Worm (Caenorhabditis elegans) whole organism, late embryonic: ENCODE results near the gene chpf-1.

Experiments used
- C38D4.7 ChIP-seq: fragments of 200-800 bp; sonication (Bioruptor generic); optimal IDR thresholded peaks from 2 replicates; lab custom pipeline; 2018; ENCODE audit warnings: mild to moderate bottlenecking, missing genetic modification characterization, moderate library complexity, missing compliant biosample characterization
- F13H6.1 ChIP-seq: sonication (generic microtip); optimal IDR thresholded peaks from 2 replicates; lab custom pipeline; 2016; ENCODE audit warnings: missing genetic modification characterization, missing compliant biosample characterization
- K02D7.2 ChIP-seq: sonication (generic microtip); optimal IDR thresholded peaks from 2 replicates; lab custom pipeline; 2017; ENCODE audit warnings: mild to moderate bottlenecking, missing genetic modification characterization, missing compliant biosample characterization
- T23F11.4 ChIP-seq: fragments of 200-800 bp; sonication (Bioruptor generic); optimal IDR thresholded peaks from 2 replicates; lab custom pipeline; 2018; ENCODE audit warnings: mild to moderate bottlenecking, missing genetic modification characterization, missing compliant biosample characterization
- Y22D7AL.16 ChIP-seq: sonication (generic microtip); optimal IDR thresholded peaks from 2 replicates; lab custom pipeline; 2016; ENCODE audit warnings: missing genetic modification characterization, missing compliant biosample characterization
- ceh-14 ChIP-seq: sonication (generic microtip); optimal IDR thresholded peaks from 2 replicates; lab custom pipeline; 2016; ENCODE audit warnings: missing genotype, missing genetic modification characterization, missing compliant biosample characterization
- ceh-24 ChIP-seq: sonication (generic microtip); optimal IDR thresholded peaks from 2 replicates; lab custom pipeline; 2016; ENCODE audit warnings: mild to moderate bottlenecking, missing genetic modification characterization, missing compliant biosample characterization
- ceh-30 ChIP-seq: fragments of 150-350 bp; optimal IDR thresholded peaks from 2 replicates; lab custom pipeline; 2014; ENCODE audit warnings: missing biosample characterization, missing genetic modification characterization
- ceh-34 ChIP-seq: sonication (generic microtip); optimal IDR thresholded peaks from 2 replicates; lab custom pipeline; 2016; ENCODE audit warnings: mild to moderate bottlenecking, missing genetic modification characterization, missing compliant biosample characterization
- ceh-45 ChIP-seq: fragments of 200-800 bp; sonication (Bioruptor generic); IDR thresholded peaks from 2 replicates; pipeline ENCODE4 v1.3.6; 2022; ENCODE audit warnings: missing genetic modification reagents, missing genetic modification characterization, missing compliant biosample characterization
- ceh-6 ChIP-seq: fragments of 200-800 bp; sonication (Bioruptor generic); optimal IDR thresholded peaks from 2 replicates; lab custom pipeline; 2018; ENCODE audit warnings: mild to moderate bottlenecking, missing genetic modification characterization, missing compliant biosample characterization
- ceh-9 ChIP-seq: sonication (generic microtip); optimal IDR thresholded peaks from 2 replicates; lab custom pipeline; 2016; ENCODE audit warnings: mild to moderate bottlenecking, missing genetic modification characterization, inconsistent platforms, missing compliant biosample characterization
- dmd-4 ChIP-seq: sonication (generic microtip); optimal IDR thresholded peaks from 2 replicates; lab custom pipeline; 2016; ENCODE audit warnings: borderline replicate concordance, missing genetic modification characterization, missing compliant biosample characterization
- elt-2 ChIP-seq: sonication (generic microtip); optimal IDR thresholded peaks from 2 replicates; lab custom pipeline; 2016; ENCODE audit warnings: missing genetic modification reagents, missing genetic modification characterization, missing compliant biosample characterization
- ets-4 ChIP-seq: sonication (generic microtip); optimal IDR thresholded peaks from 2 replicates; lab custom pipeline; 2016; ENCODE audit warnings: missing genetic modification characterization, missing compliant biosample characterization
- eyg-1 ChIP-seq: sonication (generic microtip); optimal IDR thresholded peaks from 2 replicates; lab custom pipeline; 2016; ENCODE audit warnings: missing genotype, missing genetic modification characterization, missing compliant biosample characterization
- fkh-10 ChIP-seq: fragments of 150-350 bp; optimal IDR thresholded peaks from 2 replicates; lab custom pipeline; 2014; ENCODE audit warnings: missing biosample characterization, missing genetic modification reagents, missing genetic modification characterization
- fkh-6 ChIP-seq: sonication (generic microtip); optimal IDR thresholded peaks from 2 replicates; lab custom pipeline; 2016; ENCODE audit warnings: missing genetic modification characterization, missing compliant biosample characterization
- hlh-15 ChIP-seq: sonication (generic microtip); optimal IDR thresholded peaks from 2 replicates; lab custom pipeline; 2016; ENCODE audit warnings: missing genetic modification characterization, missing compliant biosample characterization
- madf-2 ChIP-seq: sonication (generic microtip); optimal IDR thresholded peaks from 2 replicates; lab custom pipeline; 2017; ENCODE audit warnings: missing genetic modification characterization, missing compliant biosample characterization
- nfya-1 ChIP-seq: sonication (generic microtip); optimal IDR thresholded peaks from 2 replicates; lab custom pipeline; 2017; ENCODE audit warnings: missing genetic modification characterization, mild to moderate bottlenecking, missing compliant biosample characterization, antibody characterized with exemption, moderate library complexity
- odd-2 ChIP-seq: sonication (generic microtip); optimal IDR thresholded peaks from 2 replicates; lab custom pipeline; 2017; ENCODE audit warnings: antibody characterized with exemption, mild to moderate bottlenecking, missing genetic modification characterization, missing compliant biosample characterization
- pha-2 ChIP-seq: sonication (generic microtip); optimal IDR thresholded peaks from 2 replicates; lab custom pipeline; 2017; ENCODE audit warnings: mild to moderate bottlenecking, missing genetic modification characterization, missing compliant biosample characterization
- pros-1 ChIP-seq: fragments of 150-350 bp; optimal IDR thresholded peaks from 2 replicates; lab custom pipeline; 2014; ENCODE audit warnings: missing biosample characterization, missing genetic modification reagents, missing genetic modification characterization
- ref-2 ChIP-seq: sonication (generic microtip); optimal IDR thresholded peaks from 2 replicates; lab custom pipeline; 2016; ENCODE audit warnings: missing genetic modification characterization, missing compliant biosample characterization
- rnt-1 ChIP-seq: sonication (generic microtip); optimal IDR thresholded peaks from 2 replicates; lab custom pipeline; 2016; ENCODE audit warnings: missing genetic modification characterization, missing compliant biosample characterization
- syd-9 ChIP-seq: sonication (generic microtip); optimal IDR thresholded peaks from 2 replicates; lab custom pipeline; 2016; ENCODE audit warnings: mild to moderate bottlenecking, missing genetic modification characterization, moderate library complexity, missing compliant biosample characterization
- tbx-2 ChIP-seq: sonication (generic microtip); optimal IDR thresholded peaks from 2 replicates; lab custom pipeline; 2016; ENCODE audit warnings: missing genetic modification characterization, missing compliant biosample characterization
- tbx-7 ChIP-seq: sonication (generic microtip); optimal IDR thresholded peaks from 2 replicates; lab custom pipeline; 2016; ENCODE audit warnings: missing genotype, missing genetic modification characterization, missing compliant biosample characterization
- ttx-3 ChIP-seq: sonication (generic microtip); optimal IDR thresholded peaks from 2 replicates; lab custom pipeline; 2016; ENCODE audit warnings: missing genetic modification reagents, missing genetic modification characterization, missing compliant biosample characterization
- unc-3 ChIP-seq, 2 experiments: fragments of 200-800 bp in 1 of 2; sonication (Bioruptor generic) in 1 of 2; sonication (generic microtip) in 1 of 2; conservative IDR thresholded peaks in 1 of 2; optimal IDR thresholded peaks in 1 of 2; 2 replicates each; pipeline versions ENCODE4 v1.3.6 to Lab custom; 2016 to 2022; ENCODE audit warnings: missing compliant biosample characterization in 2 of 2, missing genetic modification characterization in 2 of 2, missing genetic modification reagents in 1 of 2
- unc-55 ChIP-seq: sonication (generic microtip); optimal IDR thresholded peaks from 2 replicates; lab custom pipeline; 2017; ENCODE audit warnings: missing biosample characterization, missing genetic modification reagents, missing genetic modification characterization
- unc-86 ChIP-seq: sonication (generic microtip); optimal IDR thresholded peaks from 2 replicates; lab custom pipeline; 2016; ENCODE audit warnings: missing genetic modification characterization, missing compliant biosample characterization
- ztf-16 ChIP-seq: sonication (generic microtip); optimal IDR thresholded peaks from 2 replicates; lab custom pipeline; 2017; ENCODE audit warnings: missing genetic modification characterization, missing compliant biosample characterization

chpf-1 gene

DNA sequence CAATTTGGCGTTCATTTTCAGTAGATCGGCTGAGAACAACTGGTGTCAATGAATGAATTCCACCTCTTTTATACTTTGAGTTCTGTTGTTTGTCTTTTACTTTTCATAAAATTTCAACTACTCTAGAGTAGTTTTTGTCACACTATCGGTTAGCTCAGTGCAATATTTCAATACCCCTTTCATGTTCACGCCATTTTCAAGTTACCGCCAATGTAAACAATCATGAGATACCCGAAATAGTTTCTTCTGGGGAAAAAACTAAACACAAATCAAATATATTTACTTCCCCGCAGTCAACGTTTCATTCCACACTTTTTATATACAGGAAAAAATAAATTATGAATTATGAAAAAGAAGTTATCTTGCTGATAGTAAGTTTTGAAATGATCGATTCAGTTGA is 25.1 kb upstream of the chpf-1 start, which contains the start of gene fipr-4:
fipr-4 (minus strand) TSS at position 101 of the 400 bp plus-strand sequence.
- no peak for TF ChIP-seq unc-55 (GFP tag; lab: Kevin White, UChicago)
- TF ChIP-seq, all 69 proteins: peak for 0

DNA sequence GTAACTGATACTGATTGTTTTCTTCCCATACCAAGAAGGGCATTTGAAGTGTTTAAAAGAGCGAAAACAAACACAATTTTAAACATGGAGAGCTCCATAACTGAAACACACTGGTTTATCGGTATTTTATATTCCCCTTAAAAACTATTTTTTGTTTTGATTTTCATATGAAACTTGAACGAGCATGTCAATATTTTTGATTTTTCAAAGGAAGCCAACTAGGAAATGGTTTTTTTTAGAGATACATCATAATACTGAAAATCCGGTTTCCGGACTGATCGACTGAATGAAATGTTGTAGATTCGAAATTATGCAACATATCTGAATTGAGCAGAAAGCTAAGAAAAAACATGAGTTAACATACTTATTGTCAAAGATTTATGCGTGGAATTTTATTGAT is 24.0 kb upstream of the chpf-1 start, which contains the start of gene ttr-19:
ttr-19 (minus strand) TSS at position 101 of the 400 bp plus-strand sequence.
- TF ChIP-seq dmd-4 (tag; lab: Kevin White, UChicago) = no peak

DNA sequence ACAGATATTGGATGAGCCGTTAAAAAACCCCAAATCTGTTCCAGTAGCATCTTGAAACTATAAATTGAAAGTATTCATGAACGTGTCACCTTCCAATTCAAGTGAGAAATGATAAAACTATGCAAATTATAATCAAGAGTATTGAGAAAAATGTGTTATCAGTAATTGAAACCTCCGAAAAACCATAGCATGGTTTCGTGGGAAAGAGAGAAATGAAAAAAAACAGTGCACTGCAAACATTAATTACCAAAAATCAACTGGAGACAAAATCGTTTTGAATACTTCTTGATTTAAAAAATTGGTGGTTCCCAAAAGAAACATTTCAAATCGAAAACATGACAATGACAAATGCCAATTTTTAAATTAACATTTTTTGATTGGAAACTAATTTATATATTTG is 22.3 kb upstream of the chpf-1 start, which contains the start of gene daf-36:
daf-36 (minus strand) TSS at position 101 of the 400 bp plus-strand sequence.
- TF ChIP-seq rnt-1 (tag; lab: Kevin White, UChicago) (no peak), dmd-4 (tag; lab: Kevin White, UChicago) (no peak), Y22D7AL.16 (tag; lab: Kevin White, UChicago) (no peak), pros-1 (tag; lab: Kevin White, UChicago) (no peak), ceh-9 (tag; lab: Kevin White, UChicago) (no peak), eyg-1 (tag; lab: Kevin White, UChicago) (no peak), C38D4.7 (no peak), ztf-16 (tag; lab: Kevin White, UChicago) (no peak), ceh-6 (GFP tag; lab: Kevin White, UChicago) (no peak), ceh-30 (tag; lab: Kevin White, UChicago) (no peak), syd-9 (tag; lab: Kevin White, UChicago) (no peak), odd-2 (no peak), pha-2 (tag; lab: Kevin White, UChicago) (no peak), unc-55 (GFP tag; lab: Kevin White, UChicago) (no peak), F13H6.1 (tag; lab: Kevin White, UChicago) (no peak), ets-4 (tag; lab: Kevin White, UChicago) (no peak), ttx-3 (no peak), fkh-6 (tag; lab: Kevin White, UChicago) (no peak), ceh-45 (GFP tag; lab: Robert Waterston, UW) (no peak)

DNA sequence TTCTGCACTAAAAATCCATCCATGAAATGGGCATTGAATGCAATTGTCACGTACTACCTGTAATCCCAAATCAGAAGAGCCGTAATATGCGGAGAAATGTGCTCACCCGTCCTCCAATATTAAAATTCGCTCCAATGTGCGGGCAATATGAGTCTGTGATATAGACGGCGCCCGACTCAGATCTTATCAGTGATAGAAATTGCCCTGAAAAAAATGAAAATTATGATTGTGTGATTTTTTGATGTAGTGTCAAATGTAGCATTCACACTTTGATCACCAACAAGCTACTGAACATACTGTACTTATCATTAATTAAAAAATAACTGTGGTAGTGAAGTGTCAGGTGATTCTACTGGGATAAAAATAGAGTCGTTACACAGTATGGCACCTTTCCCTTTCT is 21.3 kb upstream of the chpf-1 start:
- TF ChIP-seq ref-2 (tag; lab: Kevin White, UChicago) = no peak
- no peak for TF ChIP-seq fkh-6 (tag; lab: Kevin White, UChicago)
- TF ChIP-seq ceh-24 (tag; lab: Kevin White, UChicago) = no peak
- TF ChIP-seq dmd-4 (tag; lab: Kevin White, UChicago) = no peak
- no peak for TF ChIP-seq T23F11.4 (GFP tag; lab: Kevin White, UChicago)
- TF ChIP-seq ceh-34 (tag; lab: Kevin White, UChicago) = no peak
- no peak for TF ChIP-seq ceh-45 (GFP tag; lab: Robert Waterston, UW)
- TF ChIP-seq unc-86 = no peak
- no peak for TF ChIP-seq hlh-15 (tag; lab: Kevin White, UChicago)
- no peak for TF ChIP-seq unc-3 (GFP tag; conservative IDR thresholded peaks at IDR 0.05; lab: Robert Waterston, UW)
- TF ChIP-seq unc-3 (tag; optimal IDR thresholded peaks at IDR 0.05; lab: Kevin White, UChicago) = no peak
- TF ChIP-seq ceh-14 (tag; lab: Kevin White, UChicago) = no peak
- TF ChIP-seq tbx-7 (tag; lab: Kevin White, UChicago) = no peak
- TF ChIP-seq madf-2 (tag; lab: Kevin White, UChicago) = no peak
- TF ChIP-seq fkh-10 (GFP tag; lab: Kevin White, UChicago) = no peak
- no peak for TF ChIP-seq nfya-1
- TF ChIP-seq K02D7.2 = no peak
- no peak for TF ChIP-seq ceh-6 (GFP tag; lab: Kevin White, UChicago)
- TF ChIP-seq Y22D7AL.16 (tag; lab: Kevin White, UChicago) = no peak
- no peak for TF ChIP-seq elt-2 (tag; lab: Kevin White, UChicago)
- no peak for TF ChIP-seq tbx-2 (tag; lab: Kevin White, UChicago)
